Fruit fly (Drosophila melanogaster) whole organism, wandering third instar larva: Measurements from ENCODE around the gene CG10650.

Experiments used
- Hr83 ChIP-seq: fragments of 200-300 bp; sonication (Bioruptor generic); optimal IDR thresholded peaks from 2 replicates; lab custom pipeline; 2016; ENCODE audit warnings: missing biosample characterization, mild to moderate bottlenecking, missing genetic modification characterization, moderate library complexity; ENCODE audit not compliant: poor library complexity, severe bottlenecking
- Myc ChIP-seq: fragments of >200 bp; optimal IDR thresholded peaks from 2 replicates; lab custom pipeline; 2017
- psq ChIP-seq: fragments of 200-800 bp; sonication (Bioruptor generic); optimal IDR thresholded peaks from 3 replicates; lab custom pipeline; 2017; ENCODE audit warnings: missing biosample characterization, mild to moderate bottlenecking, missing genetic modification characterization, moderate library complexity
- sage ChIP-seq: fragments of 200-800 bp; sonication (Bioruptor generic); optimal IDR thresholded peaks from 2 replicates; lab custom pipeline; 2016; ENCODE audit warnings: missing biosample characterization, mild to moderate bottlenecking, missing genetic modification characterization

DNA sequence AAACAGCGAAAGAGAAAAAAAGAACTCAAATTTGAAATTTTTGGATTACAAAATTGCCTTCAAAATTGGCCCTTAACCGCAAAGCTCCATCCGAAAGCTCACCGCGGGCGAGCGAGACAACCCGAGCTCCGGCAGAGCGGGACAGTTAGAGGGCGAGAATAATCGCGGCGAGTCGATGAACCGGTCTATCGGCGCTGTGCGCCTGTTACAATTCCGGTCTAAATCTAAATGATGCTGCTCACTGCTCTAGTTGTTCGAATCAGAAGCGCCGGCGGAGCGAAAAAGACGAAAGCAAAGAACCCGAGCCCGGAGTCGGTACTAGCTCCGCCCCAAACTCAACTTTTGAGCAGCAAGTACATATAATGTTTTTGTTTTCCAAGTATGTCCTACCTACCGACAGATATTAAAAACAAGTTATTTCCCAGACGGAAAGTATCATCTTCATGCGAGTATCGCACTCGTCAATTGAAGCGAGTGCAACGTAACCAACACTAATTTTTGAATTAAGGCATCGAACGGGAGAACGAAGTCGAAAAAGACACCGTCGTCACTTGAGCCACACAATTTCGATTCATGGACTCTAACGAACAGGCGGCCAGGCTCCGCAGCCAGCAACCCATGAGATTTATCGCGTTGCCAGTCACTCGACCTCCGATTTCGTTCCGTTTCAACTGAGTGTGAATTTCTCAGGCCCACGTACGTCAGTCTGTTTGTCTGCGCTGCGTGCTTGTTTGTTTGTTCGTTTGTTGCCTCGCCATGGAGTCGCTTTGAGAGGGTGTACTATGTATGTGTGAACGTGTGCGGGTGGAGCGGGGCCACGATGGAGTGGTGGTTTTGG is 51.3 kb downstream of the CG10650 start:
- peak; percentile 48 for TF ChIP-seq psq (GFP tag; lab: Kevin White, UChicago)
- no peak for TF ChIP-seq Myc (lab: Kevin White, UChicago)
- no peak for TF ChIP-seq sage
- no peak for TF ChIP-seq Hr83 (GFP tag; lab: Kevin White, UChicago)
